Worm (Caenorhabditis elegans): ENCODE results near the gene gsy-1.
A peak's percentile ranks its signal among the peaks of the same experiment; 100 is the strongest.

gsy-1 gene

DNA sequence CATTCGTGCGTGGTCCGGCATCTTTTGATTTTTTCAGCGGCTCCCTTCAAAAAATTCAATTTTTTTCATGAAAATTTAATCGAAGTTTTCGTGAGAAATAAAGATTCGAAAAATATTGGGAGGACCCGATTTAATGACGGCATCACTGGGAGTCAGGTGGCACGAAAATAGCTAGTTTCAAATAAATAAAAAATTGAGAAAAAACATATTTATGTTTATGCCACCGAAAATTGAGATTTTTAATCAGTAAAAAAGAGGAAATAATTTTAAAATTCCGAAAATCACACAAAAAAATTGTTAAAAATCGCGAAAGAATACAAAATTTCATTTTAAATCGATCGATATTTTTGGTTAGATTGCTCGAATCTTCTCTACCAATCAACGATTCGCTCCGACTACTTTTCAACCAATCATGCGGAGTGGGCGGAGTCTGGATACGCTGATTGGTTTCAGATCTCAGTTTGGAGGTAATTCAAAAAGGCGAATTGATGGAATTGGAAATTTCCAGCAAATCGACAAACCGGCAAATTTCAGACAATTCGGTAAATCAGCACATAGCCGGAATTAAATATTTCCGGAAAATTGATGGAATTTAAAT, at the start of gene gsy-1:
Gene gsy-1 (minus strand): TSS at position 51 of the 598 bp plus-strand sequence.
- TF ChIP-seq alr-1 (tag; optimal IDR thresholded peaks at IDR 0.05) (no peak), elt-1 (tag; optimal IDR thresholded peaks at IDR 0.05) (no peak), unc-39 (tag; optimal IDR thresholded peaks at IDR 0.05) (no peak), blmp-1 (tag; optimal IDR thresholded peaks at IDR 0.05; ENCODE audit: insufficient read depth) (no peak)

DNA sequence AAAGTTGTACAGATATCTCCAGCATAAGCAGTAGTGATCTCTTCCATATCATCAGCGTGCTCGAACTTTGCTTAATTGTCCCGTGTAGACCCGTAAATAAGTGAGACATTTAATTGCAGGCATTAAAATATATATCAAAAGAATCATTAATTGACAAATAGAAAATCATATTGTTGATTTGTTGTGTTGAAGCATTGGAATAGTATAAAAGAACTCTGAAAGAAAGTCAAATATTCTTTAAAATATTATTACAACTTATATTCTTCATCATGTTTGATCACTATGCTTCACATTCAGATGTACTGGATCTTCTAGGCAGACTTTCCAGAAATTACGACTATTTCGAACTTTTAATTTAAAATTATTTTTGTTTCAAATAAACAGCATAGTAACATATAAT, 47.6 kb upstream of the gsy-1 start, which contains the start of gene F58G1.8:
Gene F58G1.8 (minus strand): TSS at position 101 of the 400 bp plus-strand sequence.
- TF ChIP-seq mdl-1 (tag; optimal IDR thresholded peaks at IDR 0.05): no peak
- no peak for TF ChIP-seq ztf-11 (tag; optimal IDR thresholded peaks at IDR 0.05)
- no peak for TF ChIP-seq lin-13 (GFP tag; optimal IDR thresholded peaks at IDR 0.05)
- TF ChIP-seq nhr-6 (tag; optimal IDR thresholded peaks at IDR 0.05): no peak
- no peak for TF ChIP-seq mab-5 (tag; optimal IDR thresholded peaks at IDR 0.05)
- TF ChIP-seq nhr-25 (tag; optimal IDR thresholded peaks at IDR 0.05): no peak
- TF ChIP-seq unc-62 (GFP tag; optimal IDR thresholded peaks at IDR 0.05): no peak

DNA sequence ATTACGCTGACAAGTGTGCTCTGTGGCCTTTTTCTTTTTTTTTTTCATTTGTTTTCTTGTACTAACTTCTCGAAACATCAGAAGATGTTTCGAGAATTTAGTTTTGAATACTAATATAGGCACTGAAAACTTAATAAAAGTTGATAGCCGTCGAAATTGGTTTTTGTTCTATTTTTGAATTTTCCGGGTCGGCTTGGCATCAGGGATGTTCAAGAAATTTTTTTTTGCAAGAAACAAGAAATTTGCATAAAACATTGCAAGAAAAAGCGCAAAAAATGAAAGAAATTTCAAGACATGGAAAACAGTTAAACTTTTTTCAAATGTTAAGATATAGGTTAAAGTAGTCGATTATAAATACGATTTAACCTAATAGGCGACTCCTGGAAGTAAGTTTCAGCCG, 45.3 kb upstream of the gsy-1 start:
- no peak for TF ChIP-seq ztf-4 (tag; optimal IDR thresholded peaks at IDR 0.05)

DNA sequence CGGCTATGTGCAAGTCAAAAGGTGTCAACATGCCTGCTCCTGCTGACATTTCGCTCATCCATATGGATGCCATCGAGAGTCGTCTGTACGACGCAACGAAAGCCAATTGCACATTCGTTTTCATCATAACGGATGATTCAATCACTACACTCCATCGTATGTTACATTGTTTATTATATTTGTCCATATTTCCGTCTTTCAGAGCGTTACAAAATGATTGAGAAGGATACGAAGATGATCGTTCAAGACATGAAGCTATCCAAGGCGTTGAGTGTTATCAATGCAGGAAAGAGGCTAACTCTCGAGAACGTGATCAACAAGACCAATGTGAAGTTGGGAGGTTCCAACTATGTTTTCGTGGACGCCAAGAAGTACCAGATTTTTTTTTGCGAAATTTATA, 43.6 kb upstream of the gsy-1 start:
- TF ChIP-seq ztf-11 (tag; optimal IDR thresholded peaks at IDR 0.05) (no peak), gmeb-1 (tag; optimal IDR thresholded peaks at IDR 0.05) (no peak), ztf-4 (tag; optimal IDR thresholded peaks at IDR 0.05) (no peak), lsy-2 (tag; optimal IDR thresholded peaks at IDR 0.05) (no peak), mab-5 (tag; optimal IDR thresholded peaks at IDR 0.05) (no peak), unc-39 (tag; optimal IDR thresholded peaks at IDR 0.05) (no peak), nhr-11 (tag; optimal IDR thresholded peaks at IDR 0.05) (no peak)

ce11 chrII:12918960-12919553, 41.1 kb upstream of the gsy-1 start, which contains the start of the genes F58G1.2 and wago-4:
TSS of gene F58G1.2 (minus strand) at chrII:12919010.
TSS of gene wago-4 (plus strand) at chrII:12919551.
- TF ChIP-seq unc-55 (GFP tag; optimal IDR thresholded peaks at IDR 0.05) (peak; percentile 56), zag-1 (tag; optimal IDR thresholded peaks at IDR 0.05) (no peak), sem-4 (tag; optimal IDR thresholded peaks at IDR 0.05) (no peak), nhr-10 (tag; optimal IDR thresholded peaks at IDR 0.05) (no peak), nhr-21 (tag; optimal IDR thresholded peaks at IDR 0.05) (no peak), R02D3.7 (tag; optimal IDR thresholded peaks at IDR 0.05) (peak; percentile 71), unc-62 (GFP tag; optimal IDR thresholded peaks at IDR 0.05) (no peak), lsy-2 (tag; optimal IDR thresholded peaks at IDR 0.05) (peak; percentile 34 to 88), nhr-6 (tag; optimal IDR thresholded peaks at IDR 0.05) (no peak), dmd-4 (tag; optimal IDR thresholded peaks at IDR 0.05) (no peak), alr-1 (tag; optimal IDR thresholded peaks at IDR 0.05) (no peak)

DNA sequence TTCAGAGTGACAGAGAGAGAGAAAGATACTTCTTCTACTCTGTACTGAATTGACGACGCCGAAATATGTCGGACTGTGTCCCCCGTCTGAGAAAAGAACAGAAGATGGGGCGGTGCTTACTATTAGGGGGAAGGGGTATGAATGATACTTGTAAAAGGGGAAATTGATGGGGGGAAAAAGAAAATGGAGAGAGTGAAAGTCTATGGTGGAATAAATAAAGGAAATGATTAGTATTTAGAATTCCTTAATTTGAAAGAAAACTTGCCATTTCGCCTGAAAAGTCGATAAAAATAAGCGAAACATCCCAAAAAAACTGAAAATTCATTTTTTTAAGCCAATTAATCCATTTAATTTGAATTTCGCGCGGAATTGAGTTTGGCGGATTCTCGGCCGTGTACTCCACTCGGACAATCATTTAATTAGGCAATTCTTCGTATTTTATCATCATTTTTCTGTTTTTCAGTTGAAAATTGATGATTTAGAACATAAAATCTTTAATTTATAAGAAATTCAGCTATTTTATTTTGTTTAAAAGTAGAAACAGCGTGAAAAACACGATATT, 36.7 kb upstream of the gsy-1 start, which contains the start of gene F35C5.12:
Gene F35C5.12 (minus strand): TSS at position 51 of the 562 bp plus-strand sequence.
- TF ChIP-seq lsy-2 (tag; optimal IDR thresholded peaks at IDR 0.05) (peak; percentile 8 to 74), ceh-16 (tag; optimal IDR thresholded peaks at IDR 0.05) (peak; percentile 2), sma-9 (GFP tag; optimal IDR thresholded peaks at IDR 0.05) (peak; percentile 47), sma-9 (tag; optimal IDR thresholded peaks at IDR 0.05) (no peak), elt-3 (tag; optimal IDR thresholded peaks at IDR 0.05) (no peak), snpc-4 (tag; optimal IDR thresholded peaks at IDR 0.05) (no peak), unc-55 (GFP tag; optimal IDR thresholded peaks at IDR 0.05) (peak; percentile 55), crh-2 (tag; optimal IDR thresholded peaks at IDR 0.05) (no peak), fos-1 (tag; optimal IDR thresholded peaks at IDR 0.05) (peak; percentile 30), gmeb-1 (tag; optimal IDR thresholded peaks at IDR 0.05) (peak; percentile 91), nhr-21 (tag; optimal IDR thresholded peaks at IDR 0.05) (peak; percentile 12), sma-3 (GFP tag; optimal IDR thresholded peaks at IDR 0.05) (peak; percentile 60), nhr-25 (tag; optimal IDR thresholded peaks at IDR 0.05) (peak; percentile 36), F13H6.1 (tag; optimal IDR thresholded peaks at IDR 0.05) (peak; percentile 6), C34F6.9 (tag; optimal IDR thresholded peaks at IDR 0.05) (peak; percentile 46)
